Fruit fly (Drosophila melanogaster) whole organism, prepupa: ENCODE data around the gene CG7379.

Experiments
- CG11902 ChIP-seq: fragments of 200-800 bp; sonication (Bioruptor generic); optimal IDR thresholded peaks from 3 replicates; lab custom pipeline; 2016; ENCODE audit warnings: missing biosample characterization, missing genetic modification characterization
- CG15336 ChIP-seq: fragments of 200-800 bp; sonication (Bioruptor generic); IDR thresholded peaks from 2 replicates; pipeline ENCODE4 v1.3.6; 2022; ENCODE audit warnings: missing biosample characterization, missing genetic modification characterization
- CG6276 ChIP-seq: fragments of 200-800 bp; sonication (Bioruptor generic); optimal IDR thresholded peaks from 2 replicates; lab custom pipeline; 2017; ENCODE audit warnings: missing biosample characterization, mild to moderate bottlenecking, missing genetic modification characterization
- CG7368 ChIP-seq: fragments of 200-800 bp; sonication (Bioruptor generic); optimal IDR thresholded peaks from 3 replicates; lab custom pipeline; 2016; ENCODE audit warnings: missing biosample characterization, missing genetic modification characterization
- Eip75B ChIP-seq: fragments of 200-800 bp; sonication (Bioruptor generic); optimal IDR thresholded peaks from 3 replicates; lab custom pipeline; 2016; ENCODE audit warnings: missing biosample characterization, missing genetic modification characterization
- Hr39 ChIP-seq: fragments of 200-800 bp; sonication (Bioruptor generic); optimal IDR thresholded peaks from 2 replicates; lab custom pipeline; 2016; ENCODE audit warnings: missing biosample characterization, missing genetic modification characterization
- Lpt ChIP-seq: fragments of 200-800 bp; sonication (Bioruptor generic); optimal IDR thresholded peaks from 3 replicates; lab custom pipeline; 2016; ENCODE audit warnings: missing biosample characterization, missing genetic modification characterization
- Met ChIP-seq: fragments of 200-800 bp; sonication (Bioruptor generic); optimal IDR thresholded peaks from 3 replicates; lab custom pipeline; 2016; ENCODE audit warnings: missing biosample characterization, missing genetic modification characterization

dm6 chr3R:17818803-17819202 lies 20.7 kb upstream of the CG7379 start:
- no peak for TF ChIP-seq CG15336
- peak; percentile 42 for TF ChIP-seq Met (GFP tag; lab: Kevin White, UChicago)
- TF ChIP-seq CG7368 = no peak
- TF ChIP-seq Hr39 = peak; percentile 51
- no peak for TF ChIP-seq CG11902 (GFP tag; lab: Kevin White, UChicago)
- TF ChIP-seq CG6276 (GFP tag; lab: Kevin White, UChicago) = no peak
- no peak for TF ChIP-seq Lpt (GFP tag; lab: Kevin White, UChicago)
- no peak for TF ChIP-seq Eip75B (GFP tag; lab: Kevin White, UChicago)
